Fruit fly (Drosophila melanogaster) whole organism, wandering third instar larva: ENCODE data around the gene MESK4.

Source experiments
- Abd-B ChIP-seq: fragments of >200 bp; optimal IDR thresholded peaks from 2 replicates; lab custom pipeline; 2017; ENCODE audit warnings: missing biosample characterization, missing genetic modification characterization
- CrebA ChIP-seq: fragments of 200-800 bp; sonication (Bioruptor generic); optimal IDR thresholded peaks from 2 replicates; lab custom pipeline; 2016; ENCODE audit warnings: missing biosample characterization, mild to moderate bottlenecking, missing genetic modification characterization, borderline replicate concordance
- Dfd ChIP-seq: fragments of >200 bp; optimal IDR thresholded peaks from 2 replicates; lab custom pipeline; 2017; ENCODE audit warnings: missing biosample characterization, missing genetic modification characterization
- Dif ChIP-seq: fragments of 200-275, 200-300 bp; sonication (Bioruptor generic); optimal IDR thresholded peaks from 2 replicates; lab custom pipeline; 2018; ENCODE audit warnings: missing biosample characterization, missing genetic modification characterization; ENCODE audit not compliant: partially characterized antibody
- HLH106 ChIP-seq: fragments of 200-800 bp; optimal IDR thresholded peaks from 3 replicates; lab custom pipeline; 2019; ENCODE audit warnings: missing biosample characterization, mild to moderate bottlenecking, missing genetic modification characterization, moderate library complexity
- Hnf4 ChIP-seq: fragments of 200-800 bp; sonication (Bioruptor generic); optimal IDR thresholded peaks from 2 replicates; lab custom pipeline; 2016; ENCODE audit warnings: missing biosample characterization, mild to moderate bottlenecking, missing genetic modification characterization
- Hr83 ChIP-seq: fragments of 200-300 bp; sonication (Bioruptor generic); optimal IDR thresholded peaks from 2 replicates; lab custom pipeline; 2016; ENCODE audit warnings: missing biosample characterization, mild to moderate bottlenecking, missing genetic modification characterization, moderate library complexity; ENCODE audit not compliant: poor library complexity, severe bottlenecking
- Jra ChIP-seq: sonication (Bioruptor generic); optimal IDR thresholded peaks from 2 replicates; lab custom pipeline; 2016; ENCODE audit warnings: missing biosample characterization, missing genetic modification characterization
- Mio ChIP-seq: sonication (Bioruptor generic); optimal IDR thresholded peaks from 2 replicates; lab custom pipeline; 2016; ENCODE audit warnings: missing biosample characterization, missing genetic modification characterization
- Myc ChIP-seq: fragments of >200 bp; optimal IDR thresholded peaks from 2 replicates; lab custom pipeline; 2017
- OdsH ChIP-seq: fragments of 200-800 bp; sonication (Bioruptor generic); optimal IDR thresholded peaks from 2 replicates; lab custom pipeline; 2016; ENCODE audit warnings: missing biosample characterization, mild to moderate bottlenecking, missing genetic modification characterization
- Sp1 ChIP-seq: fragments of 200-800 bp; sonication (Bioruptor generic); optimal IDR thresholded peaks from 3 replicates; lab custom pipeline; 2019; ENCODE audit warnings: missing biosample characterization, mild to moderate bottlenecking, missing genetic modification characterization, moderate library complexity
- Vsx2 ChIP-seq: fragments of 200-300, 225-300 bp; sonication (Bioruptor generic); optimal IDR thresholded peaks from 2 replicates; lab custom pipeline; 2018; ENCODE audit warnings: missing biosample characterization, missing genetic modification characterization; ENCODE audit not compliant: partially characterized antibody
- br ChIP-seq: fragments of 200-800 bp; sonication (Bioruptor generic); optimal IDR thresholded peaks from 2 replicates; lab custom pipeline; 2016; ENCODE audit warnings: missing biosample characterization, missing genetic modification characterization
- brk ChIP-seq: fragments of 200-800 bp; sonication (Bioruptor generic); optimal IDR thresholded peaks from 2 replicates; lab custom pipeline; 2016; ENCODE audit warnings: missing biosample characterization, mild to moderate bottlenecking, missing genetic modification characterization
- dmrt93B ChIP-seq: fragments of 200-800 bp; sonication (Bioruptor generic); optimal IDR thresholded peaks from 2 replicates; lab custom pipeline; 2018; ENCODE audit warnings: missing biosample characterization, mild to moderate bottlenecking, missing genetic modification characterization
- dsf ChIP-seq: sonication (Bioruptor generic); optimal IDR thresholded peaks from 2 replicates; lab custom pipeline; 2016; ENCODE audit warnings: missing biosample characterization, missing genetic modification characterization, borderline replicate concordance
- ey ChIP-seq: fragments of 200-800 bp; sonication (Bioruptor generic); optimal IDR thresholded peaks from 2 replicates; lab custom pipeline; 2016; ENCODE audit warnings: missing biosample characterization, missing genetic modification characterization
- foxo ChIP-seq, 2 experiments: fragments of 200-800 bp; sonication (Bioruptor generic); optimal IDR thresholded peaks; 2 replicates in 1 of 2; 3 replicates in 1 of 2; lab custom pipeline; 2016 to 2017; ENCODE audit warnings: missing biosample characterization in 2 of 2, missing genetic modification characterization in 2 of 2
- jim ChIP-seq: fragments of 175-275, 200-325 bp; sonication (Bioruptor generic); optimal IDR thresholded peaks from 2 replicates; lab custom pipeline; 2016; ENCODE audit warnings: missing biosample characterization, mild to moderate bottlenecking, missing genetic modification characterization
- pan ChIP-seq: fragments of >200 bp; optimal IDR thresholded peaks from 2 replicates; lab custom pipeline; 2017
- rgr ChIP-seq: fragments of 200-800 bp; sonication (Bioruptor generic); optimal IDR thresholded peaks from 3 replicates; lab custom pipeline; 2016; ENCODE audit warnings: missing biosample characterization, mild to moderate bottlenecking, missing genetic modification characterization
- sage ChIP-seq: fragments of 200-800 bp; sonication (Bioruptor generic); optimal IDR thresholded peaks from 2 replicates; lab custom pipeline; 2016; ENCODE audit warnings: missing biosample characterization, mild to moderate bottlenecking, missing genetic modification characterization
- sv ChIP-seq: fragments of 200-800 bp; sonication (Bioruptor generic); optimal IDR thresholded peaks from 3 replicates; lab custom pipeline; 2016; ENCODE audit warnings: missing biosample characterization, missing genetic modification characterization
- tai ChIP-seq: sonication (Bioruptor generic); optimal IDR thresholded peaks from 2 replicates; lab custom pipeline; 2016; ENCODE audit warnings: missing biosample characterization, missing genetic modification characterization
- usp ChIP-seq: fragments of >200 bp; optimal IDR thresholded peaks from 2 replicates; lab custom pipeline; 2017; ENCODE audit warnings: missing biosample characterization, missing genetic modification characterization
- woc ChIP-seq: sonication (Bioruptor generic); optimal IDR thresholded peaks from 2 replicates; lab custom pipeline; 2016; ENCODE audit warnings: missing biosample characterization, mild to moderate bottlenecking, missing genetic modification characterization

Gene MESK4

DNA sequence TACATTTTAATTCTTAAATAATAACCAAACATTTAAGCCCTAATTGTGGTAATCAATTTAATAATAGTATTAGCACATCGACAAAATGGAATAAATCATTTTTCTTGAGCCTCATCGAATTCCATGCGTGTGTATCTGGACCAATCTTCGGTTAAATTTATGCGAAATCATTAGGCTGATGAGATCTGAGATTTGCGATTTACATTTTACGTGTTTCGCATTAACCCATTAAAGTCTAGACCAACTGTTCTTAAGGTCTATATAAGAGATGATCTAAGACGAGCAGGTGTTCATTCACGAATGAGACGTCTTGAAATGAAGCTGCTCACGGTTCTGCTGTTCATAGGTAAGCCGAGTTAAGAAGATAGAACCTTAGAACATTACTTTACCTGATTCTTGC is 42.9 kb downstream of the MESK4 start, which contains the start of gene CG31268:
CG31268 (plus strand) TSS at position 301 of the 400 bp plus-strand sequence.
- TF ChIP-seq Jra (GFP tag; lab: Kevin White, UChicago) (no peak), foxo (GFP tag; optimal IDR thresholded peaks at IDR 0.05; lab: Kevin White, UChicago) (no peak), usp (GFP tag; lab: Kevin White, UChicago) (no peak), tai (GFP tag; lab: Kevin White, UChicago) (no peak), CrebA (no peak), brk (GFP tag; lab: Kevin White, UChicago) (no peak), Sp1 (GFP tag; lab: Kevin White, UChicago) (no peak), Myc (lab: Kevin White, UChicago) (no peak), Vsx2 (GFP tag; lab: Kevin White, UChicago) (no peak), dsf (GFP tag; lab: Kevin White, UChicago) (no peak), Mio (no peak), Dif (no peak), sage (GFP tag; lab: Kevin White, UChicago) (no peak), Hr83 (GFP tag; lab: Kevin White, UChicago) (no peak), Dfd (GFP tag; lab: Kevin White, UChicago) (no peak), woc (GFP tag; lab: Kevin White, UChicago) (no peak), Hnf4 (GFP tag; lab: Kevin White, UChicago) (no peak), sv (GFP tag; lab: Kevin White, UChicago) (no peak), HLH106 (no peak), jim (GFP tag; lab: Kevin White, UChicago) (no peak)

- TF ChIP-seq Abd-B (no peak), OdsH (no peak), pan (no peak), rgr (GFP tag; lab: Kevin White, UChicago) (no peak), br (no peak), ey (no peak), dmrt93B (GFP tag; lab: Kevin White, UChicago) (no peak), usp (GFP tag; lab: Kevin White, UChicago) (no peak)
These were observed 47.3 kb downstream of the MESK4 start, which contains the start of gene CG4009 for dm6 chr3R:17035945-17036344. CG4009 (minus strand) TSS chr3R:17036045.
